Worm (Caenorhabditis elegans) whole organism, midembryonic: ENCODE data around the gene C05B5.2.

Experiments used
- T22C8.4 ChIP-seq: fragments of 200-800 bp; sonication (Bioruptor generic); IDR thresholded peaks from 2 replicates; pipeline ENCODE4 v1.3.6; 2022; ENCODE audit warnings: missing genetic modification characterization, missing compliant biosample characterization
- cog-1 ChIP-seq: sonication (generic microtip); optimal IDR thresholded peaks from 2 replicates; lab custom pipeline; 2016; ENCODE audit warnings: missing genetic modification characterization, missing compliant biosample characterization
- flt-1 ChIP-seq: fragments of 200-800 bp; sonication (Bioruptor generic); IDR thresholded peaks from 2 replicates; pipeline ENCODE4 v1.3.6; 2022; ENCODE audit warnings: missing genetic modification characterization, missing compliant biosample characterization
- klf-2 ChIP-seq: fragments of 200-800 bp; sonication (Bioruptor generic); conservative IDR thresholded peaks from 2 replicates; pipeline ENCODE4 v1.3.6; 2022; ENCODE audit warnings: missing genetic modification reagents, missing genetic modification characterization, missing compliant biosample characterization
- med-1 ChIP-seq: sonication (generic microtip); optimal IDR thresholded peaks from 2 replicates; lab custom pipeline; 2017; ENCODE audit warnings: missing genetic modification characterization, mild to moderate bottlenecking, missing compliant biosample characterization, antibody characterized with exemption, missing genetic modification reagents; ENCODE audit not compliant: insufficient read depth
- ref-1 ChIP-seq: fragments of 200-800 bp; sonication (Bioruptor generic); conservative IDR thresholded peaks from 2 replicates; pipeline ENCODE4 v1.3.6; 2022; ENCODE audit warnings: missing genetic modification reagents, missing genetic modification characterization, missing compliant biosample characterization
- tab-1 ChIP-seq: fragments of 200-800 bp; sonication (Bioruptor generic); IDR thresholded peaks from 2 replicates; pipeline ENCODE4 v1.3.6; 2022; ENCODE audit warnings: missing genetic modification characterization, missing compliant biosample characterization
- ztf-23 ChIP-seq: fragments of 200-800 bp; sonication (Bioruptor generic); IDR thresholded peaks from 2 replicates; pipeline ENCODE4 v1.3.6; 2022; ENCODE audit warnings: missing genetic modification reagents, missing genetic modification characterization, missing compliant biosample characterization
- ztf-29 ChIP-seq: fragments of 200-800 bp; sonication (Bioruptor generic); IDR thresholded peaks from 2 replicates; pipeline ENCODE4 v1.3.6; 2022; ENCODE audit warnings: missing genetic modification reagents, missing genetic modification characterization, missing compliant biosample characterization

The C05B5.2 gene

ce11 chrIII:10023452-10023851, 23.1 kb upstream of the C05B5.2 start, which contains the start of gene ins-21:
Gene ins-21, plus strand, starts transcription at chrIII:10023752.
- TF ChIP-seq ztf-29 (GFP tag; lab: Robert Waterston, UW) (no peak), ztf-23 (GFP tag; lab: Robert Waterston, UW) (no peak), cog-1 (tag; lab: Kevin White, UChicago) (no peak), med-1 (GFP tag; lab: Kevin White, UChicago) (no peak), flt-1 (GFP tag; lab: Robert Waterston, UW) (no peak), tab-1 (GFP tag; lab: Robert Waterston, UW) (no peak), klf-2 (no peak), T22C8.4 (GFP tag; lab: Robert Waterston, UW) (no peak), ref-1 (no peak)

DNA sequence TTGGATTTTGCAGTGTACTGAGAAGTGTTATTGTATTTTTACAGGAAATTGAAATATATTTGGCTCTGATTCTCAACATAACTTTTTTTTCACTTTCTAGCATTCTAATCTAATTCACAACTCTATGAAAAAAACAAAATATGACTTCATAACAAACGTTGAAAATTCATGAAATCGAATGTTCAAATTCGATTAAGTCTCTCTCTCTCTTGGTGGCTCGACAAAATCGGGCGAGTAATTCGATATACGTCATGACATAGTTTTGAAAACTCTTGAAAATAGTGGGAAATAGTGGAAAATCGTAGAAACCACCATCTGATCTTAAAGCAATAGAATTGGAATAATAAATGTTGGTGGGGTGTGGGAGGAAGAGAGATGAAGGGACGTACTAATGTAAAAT, 17.7 kb upstream of the C05B5.2 start:
- no peak for TF ChIP-seq tab-1 (GFP tag; lab: Robert Waterston, UW)
- TF ChIP-seq ztf-23 (GFP tag; lab: Robert Waterston, UW) = no peak
- no peak for TF ChIP-seq ref-1
- no peak for TF ChIP-seq klf-2
- TF ChIP-seq cog-1 (tag; lab: Kevin White, UChicago) = no peak
- no peak for TF ChIP-seq med-1 (GFP tag; lab: Kevin White, UChicago)
- TF ChIP-seq ztf-29 (GFP tag; lab: Robert Waterston, UW) = no peak
- TF ChIP-seq T22C8.4 (GFP tag; lab: Robert Waterston, UW) = no peak
- TF ChIP-seq flt-1 (GFP tag; lab: Robert Waterston, UW) = no peak

DNA sequence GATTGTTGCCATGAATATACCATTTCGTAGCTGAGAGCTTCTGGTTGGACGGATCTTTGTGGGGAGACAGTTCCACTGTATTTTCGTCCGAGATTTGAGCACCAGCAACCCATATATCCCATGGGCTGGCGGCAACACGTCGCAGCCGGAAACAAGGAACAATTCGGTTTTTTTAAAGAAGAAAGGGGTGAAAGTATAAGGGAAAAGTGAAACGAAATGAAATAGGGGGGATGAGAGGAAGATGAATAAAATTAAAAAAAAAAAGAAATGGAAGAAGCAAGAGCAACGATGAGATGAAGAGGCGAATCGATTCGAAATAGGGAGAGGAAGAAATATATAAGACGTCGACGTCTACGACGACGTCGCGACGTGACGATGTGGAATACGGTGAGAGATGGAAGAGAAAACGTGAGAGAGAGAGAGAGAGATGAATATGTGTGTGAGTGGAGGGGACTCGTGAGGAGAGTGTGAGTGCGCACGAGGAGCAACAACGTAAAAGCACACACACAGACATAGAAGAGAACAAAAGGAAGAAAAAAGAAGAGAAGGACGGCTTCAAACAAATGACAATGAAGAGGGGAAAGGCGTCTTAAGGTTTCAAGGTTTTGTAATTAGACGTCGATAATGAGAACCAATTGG, 16.2 kb upstream of the C05B5.2 start, which contains the start of gene rgs-1:
Gene rgs-1, minus strand, starts transcription at position 146 of the 639 bp plus-strand sequence.
- TF ChIP-seq tab-1 (GFP tag; lab: Robert Waterston, UW) (no peak), flt-1 (GFP tag; lab: Robert Waterston, UW) (0 out of 2 replicates have a peak, but pooled peaks have one; percentile 26)

ce11 chrIII:10012136-10012535, 11.8 kb upstream of the C05B5.2 start, which contains the start of gene C05B5.16:
Gene C05B5.16, plus strand, starts transcription at chrIII:10012436.
- TF ChIP-seq flt-1 (GFP tag; lab: Robert Waterston, UW) (no peak), T22C8.4 (GFP tag; lab: Robert Waterston, UW) (no peak), klf-2 (no peak), tab-1 (GFP tag; lab: Robert Waterston, UW) (no peak), ztf-29 (GFP tag; lab: Robert Waterston, UW) (no peak), cog-1 (tag; lab: Kevin White, UChicago) (no peak), ref-1 (no peak), med-1 (GFP tag; lab: Kevin White, UChicago) (no peak), ztf-23 (GFP tag; lab: Robert Waterston, UW) (no peak)

- TF ChIP-seq ref-1 (no peak), med-1 (GFP tag; lab: Kevin White, UChicago) (no peak), tab-1 (GFP tag; lab: Robert Waterston, UW) (no peak), klf-2 (no peak), ztf-23 (GFP tag; lab: Robert Waterston, UW) (no peak), T22C8.4 (GFP tag; lab: Robert Waterston, UW) (no peak), ztf-29 (GFP tag; lab: Robert Waterston, UW) (no peak), cog-1 (tag; lab: Kevin White, UChicago) (no peak), flt-1 (GFP tag; lab: Robert Waterston, UW) (no peak)
Observed at ce11 chrIII:10010117-10010516, 9.8 kb upstream of the C05B5.2 start, which contains the start of gene fbxa-155. Gene fbxa-155, minus strand, starts transcription at chrIII:10010217.

ce11 chrIII:10006734-10007348, 6.5 kb upstream of the C05B5.2 start, which contains the start of gene C05B5.8:
Gene C05B5.8, minus strand, starts transcription at chrIII:10006784.
- no peak for TF ChIP-seq klf-2

DNA sequence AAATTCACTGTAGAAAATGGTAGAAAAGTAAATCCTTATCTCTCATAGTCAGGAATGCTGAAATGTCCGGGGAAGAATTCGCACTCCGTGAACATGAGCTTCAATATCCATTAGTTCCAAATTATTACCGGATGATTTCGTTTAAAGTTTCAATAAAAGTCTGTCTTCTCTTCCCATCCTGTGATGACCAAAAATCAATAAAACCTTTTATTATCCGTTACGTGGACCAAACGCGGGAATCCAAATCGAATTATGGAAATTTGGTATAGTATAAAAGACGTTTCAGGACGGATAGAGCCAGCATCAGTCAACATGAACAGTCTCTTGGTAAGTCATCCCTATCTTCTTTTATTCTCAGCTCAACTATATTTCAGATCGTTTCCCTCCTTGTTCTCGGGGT, 3.9 kb upstream of the C05B5.2 start, which contains the start of gene C05B5.11:
Gene C05B5.11, plus strand, starts transcription at position 301 of the 400 bp plus-strand sequence.
- TF ChIP-seq ref-1 = no peak
- no peak for TF ChIP-seq flt-1 (GFP tag; lab: Robert Waterston, UW)
- TF ChIP-seq ztf-29 (GFP tag; lab: Robert Waterston, UW) = no peak
- no peak for TF ChIP-seq cog-1 (tag; lab: Kevin White, UChicago)
- TF ChIP-seq med-1 (GFP tag; lab: Kevin White, UChicago) = no peak
- TF ChIP-seq T22C8.4 (GFP tag; lab: Robert Waterston, UW) = no peak
- TF ChIP-seq klf-2 = no peak
- TF ChIP-seq ztf-23 (GFP tag; lab: Robert Waterston, UW) = no peak

DNA sequence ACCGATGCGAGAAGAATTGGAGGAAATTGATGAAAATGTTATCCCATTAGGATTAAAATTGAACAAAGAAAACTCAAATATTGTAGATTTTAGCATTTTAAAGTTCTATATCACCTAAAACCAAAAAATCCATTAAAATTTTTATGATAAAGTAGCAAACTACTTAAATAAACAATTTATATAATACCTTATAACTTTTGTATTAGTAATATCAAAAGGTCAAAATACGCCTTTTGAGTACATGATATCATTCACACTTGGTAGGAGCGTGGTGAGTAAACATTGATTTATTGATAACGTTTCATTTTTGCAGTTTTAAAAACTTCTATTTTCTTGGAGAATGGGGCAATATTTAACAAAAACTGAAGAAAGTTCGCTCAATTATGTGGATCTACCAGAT, 732 bp upstream of the C05B5.2 start, which contains the start of gene C05B5.5:
Gene C05B5.5, plus strand, starts transcription at position 301 of the 400 bp plus-strand sequence.
- TF ChIP-seq T22C8.4 (GFP tag; lab: Robert Waterston, UW) (no peak), ztf-29 (GFP tag; lab: Robert Waterston, UW) (no peak), ztf-23 (GFP tag; lab: Robert Waterston, UW) (no peak), med-1 (GFP tag; lab: Kevin White, UChicago) (no peak), cog-1 (tag; lab: Kevin White, UChicago) (no peak), ref-1 (no peak), flt-1 (GFP tag; lab: Robert Waterston, UW) (no peak), klf-2 (no peak), tab-1 (GFP tag; lab: Robert Waterston, UW) (no peak)

DNA sequence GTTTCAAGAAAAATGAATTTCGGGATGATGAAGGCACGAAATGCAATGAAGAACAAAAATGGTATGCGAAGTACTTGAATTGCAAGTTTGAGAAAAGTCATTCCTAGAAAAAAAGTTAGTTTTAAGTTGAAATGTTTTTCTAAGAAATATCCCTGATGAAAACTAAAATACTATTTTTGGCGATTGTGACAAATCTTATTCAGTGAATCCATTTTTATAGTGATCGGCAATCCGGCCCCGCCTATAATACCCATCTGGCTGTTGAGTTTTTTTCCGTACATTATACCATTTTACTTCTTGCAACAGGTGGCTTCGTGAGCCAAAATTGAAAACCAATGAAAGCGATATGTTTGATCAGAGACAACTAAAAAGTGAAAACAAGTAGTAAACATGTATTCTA, 1.1 kb downstream of the C05B5.2 start, which contains the start of gene C05B5.17:
Gene C05B5.17, minus strand, starts transcription at position 101 of the 400 bp plus-strand sequence.
- TF ChIP-seq ref-1 = no peak
- TF ChIP-seq cog-1 (tag; lab: Kevin White, UChicago) = no peak
- no peak for TF ChIP-seq flt-1 (GFP tag; lab: Robert Waterston, UW)
- TF ChIP-seq tab-1 (GFP tag; lab: Robert Waterston, UW) = no peak
- TF ChIP-seq ztf-29 (GFP tag; lab: Robert Waterston, UW) = no peak
- TF ChIP-seq ztf-23 (GFP tag; lab: Robert Waterston, UW) = no peak
- no peak for TF ChIP-seq klf-2
- TF ChIP-seq med-1 (GFP tag; lab: Kevin White, UChicago) = no peak
- TF ChIP-seq T22C8.4 (GFP tag; lab: Robert Waterston, UW) = no peak
